Fruit fly (Drosophila melanogaster): ENCODE measurements around the gene Ptip.
A peak's percentile ranks its signal among the peaks of the same experiment; 100 is the strongest.

Gene Ptip

DNA sequence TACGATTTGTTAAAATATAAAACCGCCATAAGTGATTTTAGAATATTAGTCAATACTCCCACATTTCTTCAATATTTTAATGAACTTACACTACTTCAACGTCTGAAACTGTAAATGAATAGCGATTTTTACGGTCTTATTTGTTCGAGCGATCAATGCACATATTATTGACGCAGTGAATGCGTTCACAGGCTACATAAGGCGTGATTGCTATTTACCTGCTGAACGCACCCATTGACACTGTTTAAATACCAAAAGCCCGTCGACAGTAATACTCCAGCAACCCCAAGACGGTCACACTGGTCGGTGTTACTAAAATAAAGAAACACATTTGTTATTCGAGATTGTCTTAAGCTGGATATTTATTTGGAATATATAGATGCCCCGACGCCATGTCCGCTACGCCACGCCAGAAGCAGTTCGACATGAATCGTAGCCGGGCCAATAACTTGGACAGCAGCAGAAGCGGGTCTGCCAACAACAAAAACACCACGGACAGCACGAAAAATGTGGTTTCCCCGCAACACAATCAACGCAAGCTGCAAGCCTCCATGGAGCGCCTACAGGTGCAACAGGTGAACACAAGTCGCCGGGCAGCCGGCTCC is 22.1 kb upstream of the Ptip start, which contains the start of gene CG6833 (continued):
- peak; percentile 11 for TF ChIP-seq Mes4 (GFP tag; optimal IDR thresholded peaks at IDR 0.05)
- peak; percentile 78 for TF ChIP-seq ranshi (GFP tag; IDR thresholded peaks at IDR 0.05)
- no peak for TF ChIP-seq lov (optimal IDR thresholded peaks at IDR 0.05)
- TF ChIP-seq lov (GFP tag; IDR thresholded peaks at IDR 0.05), result peak; percentile 57; the same call in 2 of the 3 replicates
- TF ChIP-seq Sry-β (GFP tag; optimal IDR thresholded peaks at IDR 0.05), result peak; percentile 46
- peak; percentile 62 for TF ChIP-seq NC2β (GFP tag; optimal IDR thresholded peaks at IDR 0.05)
- TF ChIP-seq rib (GFP tag; IDR thresholded peaks at IDR 0.05), result peak; percentile 41
- TF ChIP-seq pb (GFP tag; optimal IDR thresholded peaks at IDR 0.05), result peak; percentile 77
- peak; percentile 15 for TF ChIP-seq CG8281 (tag; optimal IDR thresholded peaks at IDR 0.05)
- TF ChIP-seq CG4360 (GFP tag; IDR thresholded peaks at IDR 0.05), result peak; percentile 44; the same call in 1 of the 2 replicates
- TF ChIP-seq CG4617 (GFP tag; optimal IDR thresholded peaks at IDR 0.05; ENCODE audit: borderline replicate concordance), result peak; percentile 74
- TF ChIP-seq sr (GFP tag; IDR thresholded peaks at IDR 0.05), result peak; percentile 53; the same call in 1 of the 3 replicates
- TF ChIP-seq CG15601 (tag; optimal IDR thresholded peaks at IDR 0.05), result peak; percentile 24
- no peak for TF ChIP-seq CG8089 (GFP tag; optimal IDR thresholded peaks at IDR 0.05)
- peak; percentile 69 for TF ChIP-seq gsb (GFP tag; IDR thresholded peaks at IDR 0.05)
- peak; percentile 78 for TF ChIP-seq NK7.1 (GFP tag; optimal IDR thresholded peaks at IDR 0.05)
- TF ChIP-seq CG4820 (GFP tag; optimal IDR thresholded peaks at IDR 0.05), result peak; percentile 69
- peak; percentile 99 for TF ChIP-seq Ets65A (GFP tag)
- TF ChIP-seq Bdp1 (GFP tag; optimal IDR thresholded peaks at IDR 0.05), result no peak
- no peak for TF ChIP-seq kni (GFP tag; optimal IDR thresholded peaks at IDR 0.05)
- TF ChIP-seq Optix (GFP tag; IDR thresholded peaks at IDR 0.05), result peak; percentile 76
- peak; percentile 72 for TF ChIP-seq CG18599 (GFP tag; optimal IDR thresholded peaks at IDR 0.05)
- peak; percentile 57 for TF ChIP-seq CG14667 (GFP tag; IDR thresholded peaks at IDR 0.05)
- TF ChIP-seq Fer2 (tag; optimal IDR thresholded peaks at IDR 0.05), result peak; percentile 5
- TF ChIP-seq CG12391 (tag; optimal IDR thresholded peaks at IDR 0.05), result peak; percentile 51
- TF ChIP-seq HLH54F (GFP tag; optimal IDR thresholded peaks at IDR 0.05), result peak; percentile 73
- no peak for TF ChIP-seq odd (GFP tag; optimal IDR thresholded peaks at IDR 0.05)
- peak; percentile 56 for TF ChIP-seq CG10959 (GFP tag; IDR thresholded peaks at IDR 0.05)
- no peak for TF ChIP-seq en (GFP tag; optimal IDR thresholded peaks at IDR 0.05)
- peak; percentile 77 for TF ChIP-seq gro (GFP tag; optimal IDR thresholded peaks at IDR 0.05)
- peak; percentile 72; the same call in 1 of the 3 replicates for TF ChIP-seq gce (GFP tag; IDR thresholded peaks at IDR 0.05)
- TF ChIP-seq CG32532 (GFP tag; IDR thresholded peaks at IDR 0.05), result peak; percentile 88
- TF ChIP-seq nau (GFP tag; optimal IDR thresholded peaks at IDR 0.05), result no peak
- TF ChIP-seq Hr51 (GFP tag; optimal IDR thresholded peaks at IDR 0.05), result peak; percentile 32 to 57
- TF ChIP-seq Gug (GFP tag; IDR thresholded peaks at IDR 0.05), result peak; percentile 94
- TF ChIP-seq Dek (tag; optimal IDR thresholded peaks at IDR 0.05), result peak; percentile 37
- TF ChIP-seq E2f2 (GFP tag; IDR thresholded peaks at IDR 0.05), result peak; percentile 26; the same call in 1 of the 2 replicates
- peak; percentile 65 for TF ChIP-seq CG8765 (GFP tag; IDR thresholded peaks at IDR 0.05)
- peak; percentile 3 for TF ChIP-seq CG8388 (GFP tag; optimal IDR thresholded peaks at IDR 0.05)
- TF ChIP-seq jing (GFP tag; optimal IDR thresholded peaks at IDR 0.05), result no peak
- TF ChIP-seq CG13424 (tag; optimal IDR thresholded peaks at IDR 0.05), result peak; percentile 63
- TF ChIP-seq fd102C (GFP tag; optimal IDR thresholded peaks at IDR 0.05), result no peak
- peak; percentile 83 for TF ChIP-seq CG2120 (GFP tag; optimal IDR thresholded peaks at IDR 0.05)
- TF ChIP-seq CG13775 (GFP tag; optimal IDR thresholded peaks at IDR 0.05), result peak; percentile 59
- TF ChIP-seq toy (GFP tag; IDR thresholded peaks at IDR 0.05), result peak; percentile 41; the same call in 1 of the 2 replicates
- peak; percentile 81 for TF ChIP-seq H2.0 (GFP tag; IDR thresholded peaks at IDR 0.05)
- no peak for TF ChIP-seq corto (GFP tag; optimal IDR thresholded peaks at IDR 0.05)
- no peak for TF ChIP-seq insv (GFP tag; optimal IDR thresholded peaks at IDR 0.05)
- peak; percentile 34 for TF ChIP-seq CG18619 (GFP tag; optimal IDR thresholded peaks at IDR 0.05)
- peak; percentile 68 for TF ChIP-seq CG9817 (tag; optimal IDR thresholded peaks at IDR 0.05)
